Fruit fly (Drosophila melanogaster) whole organism, embryonic: ENCODE data around the gene Notum.

Experiments used
- Asciz ChIP-seq: fragments of 200-800 bp; sonication (Bioruptor generic); optimal IDR thresholded peaks from 2 replicates; lab custom pipeline; 2017; ENCODE audit warnings: missing biosample characterization, mild to moderate bottlenecking, missing genetic modification characterization, missing genetic modification reagents
- Bdp1 ChIP-seq: fragments of 200-800 bp; sonication (Bioruptor generic); optimal IDR thresholded peaks from 3 replicates; lab custom pipeline; 2016; ENCODE audit warnings: missing biosample characterization, missing genetic modification characterization
- Blimp-1 ChIP-seq: fragments of 200-800 bp; sonication (Bioruptor generic); optimal IDR thresholded peaks from 3 replicates; lab custom pipeline; 2018; ENCODE audit warnings: missing biosample characterization, missing genetic modification characterization, mild to moderate bottlenecking, moderate library complexity, missing genetic modification reagents
- CG11504 ChIP-seq: fragments of 200-800 bp; sonication (Bioruptor generic); optimal IDR thresholded peaks from 3 replicates; lab custom pipeline; 2019; ENCODE audit warnings: missing biosample characterization, mild to moderate bottlenecking, missing genetic modification characterization, moderate library complexity
- CG13123 ChIP-seq: fragments of 200-800 bp; sonication (Bioruptor generic); optimal IDR thresholded peaks from 2 replicates; lab custom pipeline; 2016; ENCODE audit warnings: missing biosample characterization, missing genetic modification characterization
- CG13894 ChIP-seq: fragments of 200-800 bp; sonication (Bioruptor generic); optimal IDR thresholded peaks from 3 replicates; lab custom pipeline; 2018; ENCODE audit warnings: missing biosample characterization, mild to moderate bottlenecking, missing genetic modification characterization, moderate library complexity
- CG14441 ChIP-seq: fragments of 200-800 bp; sonication (Bioruptor generic); IDR thresholded peaks from 2 replicates; pipeline ENCODE4 v1.3.6; 2022; ENCODE audit warnings: missing biosample characterization, missing genetic modification characterization
- CG15696 ChIP-seq: fragments of 200-800 bp; sonication (Bioruptor generic); optimal IDR thresholded peaks from 2 replicates; lab custom pipeline; 2019; ENCODE audit warnings: missing biosample characterization, mild to moderate bottlenecking, missing genetic modification characterization, moderate library complexity
- CG17361 ChIP-seq: fragments of 200-800 bp; sonication (Bioruptor generic); IDR thresholded peaks from 3 replicates; pipeline ENCODE4 v1.3.6; 2022; ENCODE audit warnings: missing biosample characterization, missing genetic modification characterization
- CG17385 ChIP-seq: fragments of 200-800 bp; sonication (Bioruptor generic); optimal IDR thresholded peaks from 3 replicates; lab custom pipeline; 2018; ENCODE audit warnings: missing biosample characterization, mild to moderate bottlenecking, missing genetic modification characterization
- CG17612 ChIP-seq: fragments of 200-800 bp; sonication (Bioruptor generic); IDR thresholded peaks from 2 replicates; pipeline ENCODE4 v1.3.6; 2022; ENCODE audit warnings: missing biosample characterization, missing genetic modification characterization
- CG17912 ChIP-seq: fragments of 200-800 bp; sonication (Bioruptor generic); optimal IDR thresholded peaks from 2 replicates; lab custom pipeline; 2018; ENCODE audit warnings: missing biosample characterization, mild to moderate bottlenecking, missing genetic modification characterization
- CG18764 ChIP-seq: fragments of 200-800 bp; sonication (Bioruptor generic); optimal IDR thresholded peaks from 3 replicates; lab custom pipeline; 2016; ENCODE audit warnings: missing biosample characterization, missing genetic modification characterization
- CG33213 ChIP-seq: fragments of 200-800 bp; sonication (Bioruptor generic); optimal IDR thresholded peaks from 3 replicates; lab custom pipeline; 2016; ENCODE audit warnings: missing biosample characterization, missing genetic modification characterization
- CG5180 ChIP-seq: fragments of 200-800 bp; sonication (Bioruptor generic); optimal IDR thresholded peaks from 3 replicates; lab custom pipeline; 2017; ENCODE audit warnings: missing biosample characterization, missing genetic modification characterization, mild to moderate bottlenecking, moderate library complexity, missing genetic modification reagents
- CG6254 ChIP-seq: fragments of 200-800 bp; sonication (Bioruptor generic); optimal IDR thresholded peaks from 3 replicates; lab custom pipeline; 2017; ENCODE audit warnings: mild to moderate bottlenecking, missing biosample characterization, missing genetic modification reagents, missing genetic modification characterization
- CG7372 ChIP-seq: fragments of 200-800 bp; sonication (Bioruptor generic); IDR thresholded peaks from 2 replicates; pipeline ENCODE4 v1.3.6; 2022; ENCODE audit warnings: missing biosample characterization, missing genetic modification characterization
- CG8765 ChIP-seq: fragments of 200-800 bp; sonication (Bioruptor generic); IDR thresholded peaks from 2 replicates; pipeline ENCODE4 v1.3.6; 2022; ENCODE audit warnings: missing biosample characterization, missing genetic modification characterization
- CG8924 ChIP-seq: fragments of 200-800 bp; optimal IDR thresholded peaks from 3 replicates; lab custom pipeline; 2019; ENCODE audit warnings: missing biosample characterization, mild to moderate bottlenecking, missing genetic modification characterization, moderate library complexity
- CG8944 ChIP-seq: fragments of 200-800 bp; sonication (Bioruptor generic); optimal IDR thresholded peaks from 3 replicates; lab custom pipeline; 2016; ENCODE audit warnings: missing biosample characterization, missing genetic modification characterization
- CG9437 ChIP-seq: fragments of 200-800 bp; sonication (Bioruptor generic); optimal IDR thresholded peaks from 2 replicates; lab custom pipeline; 2018; ENCODE audit warnings: missing biosample characterization, mild to moderate bottlenecking, missing genetic modification characterization
- CG9932 ChIP-seq: fragments of 200-800 bp; sonication (Bioruptor generic); IDR thresholded peaks from 2 replicates; pipeline ENCODE4 v1.3.6; 2022; ENCODE audit warnings: missing biosample characterization, missing genetic modification characterization
- Camta ChIP-seq: fragments of 200-800 bp; sonication (Bioruptor generic); optimal IDR thresholded peaks from 2 replicates; lab custom pipeline; 2016; ENCODE audit warnings: missing biosample characterization, missing genetic modification characterization
- CkIIα-i1 ChIP-seq: fragments of 200-800 bp; sonication (Bioruptor generic); IDR thresholded peaks from 2 replicates; pipeline ENCODE4 v1.3.6; 2022; ENCODE audit warnings: missing biosample characterization, missing genetic modification characterization
- Deaf1 ChIP-seq: fragments of 200-800 bp; optimal IDR thresholded peaks from 3 replicates; lab custom pipeline; 2019; ENCODE audit warnings: missing biosample characterization, mild to moderate bottlenecking, missing genetic modification characterization, moderate library complexity
- E2f2 ChIP-seq: fragments of 200-800 bp; sonication (Bioruptor generic); IDR thresholded peaks from 2 replicates; pipeline ENCODE4 v1.3.6; 2022; ENCODE audit warnings: missing biosample characterization, missing genetic modification characterization
- HmgZ ChIP-seq: fragments of 200-800 bp; sonication (Bioruptor generic); optimal IDR thresholded peaks from 2 replicates; lab custom pipeline; 2018; ENCODE audit warnings: missing biosample characterization, mild to moderate bottlenecking, missing genetic modification characterization
- Hr3 ChIP-seq: fragments of 200-800 bp; sonication (Bioruptor generic); optimal IDR thresholded peaks from 3 replicates; lab custom pipeline; 2016; ENCODE audit warnings: missing biosample characterization, missing genetic modification characterization
- Hsf ChIP-seq: fragments of 200-800 bp; sonication (Bioruptor generic); optimal IDR thresholded peaks from 3 replicates; lab custom pipeline; 2016; ENCODE audit warnings: missing biosample characterization, missing genetic modification characterization
- Lim3 ChIP-seq: fragments of 200-800 bp; sonication (Bioruptor generic); IDR thresholded peaks from 2 replicates; pipeline ENCODE4 v1.3.6; 2022; ENCODE audit warnings: missing biosample characterization, missing genetic modification characterization
- Mrtf ChIP-seq: fragments of 200-800 bp; sonication (Bioruptor generic); IDR thresholded peaks from 3 replicates; pipeline ENCODE4 v1.3.6; 2022; ENCODE audit warnings: missing biosample characterization, missing genetic modification characterization
- NC2β ChIP-seq: fragments of 200-800 bp; sonication (Bioruptor generic); optimal IDR thresholded peaks from 2 replicates; lab custom pipeline; 2016; ENCODE audit warnings: missing biosample characterization, missing genetic modification characterization
- PHDP ChIP-seq: fragments of 200-800 bp; sonication (Bioruptor generic); optimal IDR thresholded peaks from 3 replicates; lab custom pipeline; 2018; ENCODE audit warnings: missing biosample characterization, mild to moderate bottlenecking, missing genetic modification characterization, moderate library complexity
- TFAM ChIP-seq: fragments of 200-800 bp; sonication (Bioruptor generic); optimal IDR thresholded peaks from 2 replicates; lab custom pipeline; 2017; ENCODE audit warnings: missing biosample characterization, missing genetic modification characterization, inconsistent platforms
- Xbp1 ChIP-seq: fragments of 200-800 bp; sonication (Bioruptor generic); optimal IDR thresholded peaks from 3 replicates; lab custom pipeline; 2016; ENCODE audit warnings: missing biosample characterization, mild to moderate bottlenecking, missing genetic modification characterization
- en ChIP-seq: fragments of 200-800 bp; sonication (Bioruptor generic); optimal IDR thresholded peaks from 2 replicates; lab custom pipeline; 2016; ENCODE audit warnings: missing biosample characterization, missing genetic modification characterization
- gem ChIP-seq: fragments of 200-800 bp; sonication (Bioruptor generic); optimal IDR thresholded peaks from 2 replicates; lab custom pipeline; 2019; ENCODE audit warnings: missing biosample characterization, mild to moderate bottlenecking, missing genetic modification characterization, moderate library complexity
- gsb-n ChIP-seq: fragments of 200-800 bp; sonication (Bioruptor generic); optimal IDR thresholded peaks from 3 replicates; lab custom pipeline; 2018; ENCODE audit warnings: missing biosample characterization, mild to moderate bottlenecking, missing genetic modification characterization
- hkb ChIP-seq, 2 experiments: fragments of 200-800 bp in 1 of 2; fragments of >200 bp in 1 of 2; sonication (Bioruptor generic) in 1 of 2; IDR thresholded peaks in 1 of 2; optimal IDR thresholded peaks in 1 of 2; 2 replicates each; pipeline versions ENCODE4 v1.3.6 to Lab custom; 2017 to 2022; ENCODE audit warnings: missing biosample characterization in 1 of 2, missing genetic modification characterization in 1 of 2
- kah ChIP-seq: fragments of 200-800 bp; sonication (Bioruptor generic); optimal IDR thresholded peaks from 2 replicates; lab custom pipeline; 2018; ENCODE audit warnings: missing biosample characterization, mild to moderate bottlenecking, missing genetic modification characterization
- lbe ChIP-seq: fragments of 200-800 bp; sonication (Bioruptor generic); optimal IDR thresholded peaks from 2 replicates; lab custom pipeline; 2016; ENCODE audit warnings: missing biosample characterization, mild to moderate bottlenecking, missing genetic modification characterization
- lilli ChIP-seq: fragments of 200-800 bp; sonication (Bioruptor generic); optimal IDR thresholded peaks from 3 replicates; lab custom pipeline; 2016; ENCODE audit warnings: missing biosample characterization, missing genetic modification characterization
- psq ChIP-seq: fragments of 200-800 bp; sonication (Bioruptor generic); optimal IDR thresholded peaks from 2 replicates; lab custom pipeline; 2017; ENCODE audit warnings: missing biosample characterization, missing genetic modification characterization
- schlank ChIP-seq: fragments of 200-800 bp; sonication (Bioruptor generic); optimal IDR thresholded peaks from 2 replicates; lab custom pipeline; 2018; ENCODE audit warnings: missing biosample characterization, mild to moderate bottlenecking, missing genetic modification characterization
- sd ChIP-seq: fragments of 200-800 bp; sonication (Bioruptor generic); optimal IDR thresholded peaks from 3 replicates; lab custom pipeline; 2018; ENCODE audit warnings: missing biosample characterization, mild to moderate bottlenecking, missing genetic modification characterization, moderate library complexity
- sens ChIP-seq: fragments of 200-800 bp; sonication (Bioruptor generic); peaks from one replicate; lab custom pipeline; 2016; ENCODE audit warnings: missing biosample characterization, missing genetic modification characterization
- stc ChIP-seq: fragments of 200-800 bp; sonication (Bioruptor generic); IDR thresholded peaks from 2 replicates; pipeline ENCODE4 v1.3.6; 2022; ENCODE audit warnings: missing biosample characterization, missing genetic modification characterization
- tin ChIP-seq: fragments of 200-800 bp; sonication (Bioruptor generic); optimal IDR thresholded peaks from 3 replicates; lab custom pipeline; 2016; ENCODE audit warnings: missing biosample characterization, missing genetic modification characterization
- toy ChIP-seq: fragments of 200-800 bp; sonication (Bioruptor generic); IDR thresholded peaks from 2 replicates; pipeline ENCODE4 v1.3.6; 2022; ENCODE audit warnings: missing biosample characterization, missing genetic modification characterization

The Notum gene

DNA sequence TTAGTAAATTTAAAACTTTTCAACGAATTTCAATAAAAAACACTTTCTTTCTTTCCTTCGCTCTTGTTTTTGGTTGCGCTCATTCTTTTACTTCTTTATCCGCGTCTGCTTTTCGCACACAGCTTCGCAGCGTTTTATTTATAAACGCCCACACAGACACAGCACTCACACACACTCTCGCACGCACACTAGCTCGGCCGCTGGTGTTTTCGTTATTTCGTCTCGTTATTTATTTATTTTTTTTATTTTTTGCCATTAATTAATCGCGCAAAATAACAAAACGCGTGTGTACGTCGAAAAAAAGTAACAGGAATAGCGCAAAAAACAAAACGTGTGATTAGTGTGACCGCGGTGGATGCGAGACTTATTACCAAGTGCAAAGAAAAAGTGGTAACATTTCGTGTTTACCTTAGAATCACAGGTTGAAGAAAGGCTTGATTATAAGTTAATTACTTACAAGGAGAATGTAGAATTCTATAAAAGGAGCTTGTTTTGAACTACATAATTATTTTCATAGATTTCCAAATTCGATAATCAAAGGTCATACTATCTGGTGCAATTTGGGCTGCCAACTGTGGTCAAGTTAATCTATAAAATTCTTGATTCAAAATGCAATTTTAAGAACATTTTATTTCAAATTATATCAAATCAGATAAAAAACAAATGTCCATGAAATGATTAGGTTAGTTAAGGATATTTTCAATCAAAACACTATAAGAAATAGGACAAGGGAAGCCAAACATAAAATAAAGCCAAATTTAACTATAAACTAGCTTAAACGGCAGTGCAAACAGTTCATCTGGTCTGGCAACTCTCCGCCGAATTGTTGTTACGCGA is 18.7 kb upstream of the Notum start, which contains the start of the genes hzg and mRpS31 (continued):
- TF ChIP-seq CG9932 (peak; percentile 63), CG17612 (GFP tag; lab: Robert Waterston, UW) (no peak), schlank (tag; lab: Kevin White, UChicago) (no peak), CG17385 (peak; percentile 26), hkb (optimal IDR thresholded peaks at IDR 0.05; lab: Kevin White, UChicago) (no peak), hkb (GFP tag; IDR thresholded peaks at IDR 0.05; lab: Robert Waterston, UW) (no peak), CG11504 (tag; lab: Kevin White, UChicago) (peak; percentile 66), CG8765 (no peak), psq (GFP tag; lab: Kevin White, UChicago) (peak; percentile 74), NC2β (peak; percentile 6), stc (GFP tag; lab: Robert Waterston, UW) (no peak), CG18764 (peak; percentile 13), E2f2 (GFP tag; lab: Robert Waterston, UW) (no peak; the same call in 1 of the 2 replicates), kah (no peak), lbe (GFP tag; lab: Kevin White, UChicago) (no peak), Bdp1 (GFP tag; lab: Kevin White, UChicago) (peak; percentile 26), Mrtf (no peak), CG13123 (GFP tag; lab: Kevin White, UChicago) (peak; percentile 4), sd (tag; lab: Kevin White, UChicago) (peak; percentile 62), CG17361 (GFP tag; lab: Robert Waterston, UW) (peak; percentile 73), CG8944 (GFP tag; lab: Kevin White, UChicago) (peak; percentile 3), Deaf1 (tag; lab: Kevin White, UChicago) (peak; percentile 25), Camta (peak; percentile 59), CG17912 (GFP tag; lab: Kevin White, UChicago) (no peak), Hsf (GFP tag; lab: Kevin White, UChicago) (peak; percentile 67), Asciz (GFP tag; lab: Kevin White, UChicago) (no peak), Hr3 (GFP tag; lab: Kevin White, UChicago) (peak; percentile 57), HmgZ (peak; percentile 47), en (no peak), PHDP (tag; lab: Kevin White, UChicago) (peak; percentile 51), CG14441 (GFP tag; lab: Robert Waterston, UW) (no peak), CG7372 (GFP tag; lab: Robert Waterston, UW) (peak; percentile 66; the same call in 1 of the 2 replicates), CG5180 (GFP tag; lab: Kevin White, UChicago) (no peak), CG33213 (GFP tag; lab: Kevin White, UChicago) (peak; percentile 54), tin (GFP tag; lab: Kevin White, UChicago) (peak; percentile 55), TFAM (GFP tag; lab: Kevin White, UChicago) (no peak), CkIIα-i1 (GFP tag; lab: Robert Waterston, UW) (no peak), CG6254 (GFP tag; lab: Kevin White, UChicago) (no peak), CG8924 (tag; lab: Kevin White, UChicago) (peak; percentile 68), Xbp1 (GFP tag; lab: Kevin White, UChicago) (peak; percentile 54), lilli (GFP tag; lab: Kevin White, UChicago) (peak; percentile 72), CG13894 (tag; lab: Kevin White, UChicago) (peak; percentile 44), Lim3 (no peak), gsb-n (tag; lab: Kevin White, UChicago) (peak; percentile 20), CG9437 (GFP tag; lab: Kevin White, UChicago) (peak; percentile 23), CG15696 (tag; lab: Kevin White, UChicago) (peak; percentile 52), gem (peak; percentile 77), Blimp-1 (GFP tag; lab: Kevin White, UChicago) (peak; percentile 65), sens (GFP tag; lab: Kevin White, UChicago) (peak; percentile 89), toy (GFP tag; lab: Robert Waterston, UW) (no peak)
